Worm (Caenorhabditis elegans): Measurements from ENCODE around the gene plc-1.

The plc-1 gene

ce11 chrX:10770988-10771496 is 67.4 kb downstream of the plc-1 start (continued):
- TF ChIP-seq repo-1 (tag; optimal IDR thresholded peaks at IDR 0.05) (peak; percentile 40), madf-6 (GFP tag; IDR thresholded peaks at IDR 0.05) (no peak), Y53G8AR.9 (GFP tag; conservative IDR thresholded peaks at IDR 0.05) (no peak), ceh-91 (GFP tag; IDR thresholded peaks at IDR 0.05) (no peak), egrh-3 (GFP tag; IDR thresholded peaks at IDR 0.05) (no peak), lin-40 (tag; optimal IDR thresholded peaks at IDR 0.05) (peak; percentile 84), F55B11.4 (tag; optimal IDR thresholded peaks at IDR 0.05; ENCODE audit: borderline replicate concordance, insufficient read depth) (no peak), F10E7.11 (tag; optimal IDR thresholded peaks at IDR 0.05) (no peak), madf-3 (GFP tag; IDR thresholded peaks at IDR 0.05) (no peak), fkh-3 (tag; optimal IDR thresholded peaks at IDR 0.05) (no peak), mel-28 (tag; optimal IDR thresholded peaks at IDR 0.05; ENCODE audit: borderline replicate concordance) (no peak), sptf-2 (GFP tag; optimal IDR thresholded peaks at IDR 0.05) (no peak), rec-8 (tag; optimal IDR thresholded peaks at IDR 0.05) (no peak), B0261.1 (tag; optimal IDR thresholded peaks at IDR 0.05) (no peak), unc-130 (GFP tag; optimal IDR thresholded peaks at IDR 0.05) (no peak), hmg-20 (GFP tag; IDR thresholded peaks at IDR 0.05) (no peak), gei-17 (GFP tag; optimal IDR thresholded peaks at IDR 0.05) (peak; percentile 31), Y67H2A.10 (GFP tag; conservative IDR thresholded peaks at IDR 0.05) (no peak), rpc-1 (optimal IDR thresholded peaks at IDR 0.05) (no peak), rpc-1 (tag; optimal IDR thresholded peaks at IDR 0.05) (no peak), ztf-26 (tag; optimal IDR thresholded peaks at IDR 0.05) (peak; percentile 66), ceh-40 (GFP tag; IDR thresholded peaks at IDR 0.05) (no peak), athp-1 (tag; optimal IDR thresholded peaks at IDR 0.05) (no peak), sea-2 (GFP tag; IDR thresholded peaks at IDR 0.05) (no peak), dpl-1 (GFP tag; optimal IDR thresholded peaks at IDR 0.05) (no peak), lin-54 (GFP tag; optimal IDR thresholded peaks at IDR 0.05) (peak; percentile 24), let-526 (GFP tag; IDR thresholded peaks at IDR 0.05) (peak; percentile 50; the same call in 1 of the 2 replicates), nhr-80 (tag; optimal IDR thresholded peaks at IDR 0.05) (peak; percentile 75), mxl-1 (tag; optimal IDR thresholded peaks at IDR 0.05) (no peak), F39B2.1 (GFP tag; IDR thresholded peaks at IDR 0.05) (no peak), hlh-12 (tag; optimal IDR thresholded peaks at IDR 0.05) (no peak), ceh-27 (GFP tag; optimal IDR thresholded peaks at IDR 0.05) (no peak), F33H1.4 (GFP tag; IDR thresholded peaks at IDR 0.05) (no peak), T26A5.8 (tag; optimal IDR thresholded peaks at IDR 0.05) (no peak), ccch-3 (GFP tag; optimal IDR thresholded peaks at IDR 0.05) (no peak)

- TF ChIP-seq snpc-1.3 (tag; optimal IDR thresholded peaks at IDR 0.05; ENCODE audit: insufficient read depth) (no peak), B0035.1 (tag; optimal IDR thresholded peaks at IDR 0.05) (no peak), lin-35 (GFP tag; optimal IDR thresholded peaks at IDR 0.05) (no peak), mel-28 (tag; optimal IDR thresholded peaks at IDR 0.05; ENCODE audit: borderline replicate concordance) (no peak), akir-1 (GFP tag; optimal IDR thresholded peaks at IDR 0.05) (no peak), ama-1 (optimal IDR thresholded peaks at IDR 0.05) (no peak), ama-1 (GFP tag; optimal IDR thresholded peaks at IDR 0.05) (no peak), K12H6.12 (tag; optimal IDR thresholded peaks at IDR 0.05) (no peak), madf-6 (GFP tag; IDR thresholded peaks at IDR 0.05) (no peak), efl-1 (GFP tag; optimal IDR thresholded peaks at IDR 0.05) (no peak), ztf-26 (tag; optimal IDR thresholded peaks at IDR 0.05) (no peak), mxl-1 (tag; optimal IDR thresholded peaks at IDR 0.05) (no peak)
Observed at ce11 chrX:10769959-10770358, 68.5 kb downstream of the plc-1 start.
